Fruit fly (Drosophila melanogaster): ENCODE data around the gene CG7326.

CG7326 gene

dm6 chrX:18843229-18844033 lies 20.1 kb downstream of the CG7326 start, which contains the start of gene htk (continued):
- no peak for TF ChIP-seq Hmx (GFP tag; optimal IDR thresholded peaks at IDR 0.05)
- no peak for TF ChIP-seq Spps (tag; optimal IDR thresholded peaks at IDR 0.05)
- TF ChIP-seq D19B (GFP tag; optimal IDR thresholded peaks at IDR 0.05), result no peak
- TF ChIP-seq lbe (GFP tag; optimal IDR thresholded peaks at IDR 0.05), result peak; percentile 25
- TF ChIP-seq Sox102F (GFP tag; optimal IDR thresholded peaks at IDR 0.05), result peak; percentile 65
- TF ChIP-seq grau (tag; optimal IDR thresholded peaks at IDR 0.05), result peak; percentile 71
- 0 out of 3 replicates have a peak, but pooled peaks have one; percentile 55 for TF ChIP-seq H15 (GFP tag; IDR thresholded peaks at IDR 0.05)
- peak; percentile 40 for TF ChIP-seq mirr (GFP tag; optimal IDR thresholded peaks at IDR 0.05)
- peak; percentile 96 for TF ChIP-seq CG42726 (GFP tag; IDR thresholded peaks at IDR 0.05; ENCODE audit: partially characterized antibody)
- TF ChIP-seq CG33213 (GFP tag; optimal IDR thresholded peaks at IDR 0.05), result peak; percentile 80
- peak; percentile 94 for TF ChIP-seq pzg (GFP tag; optimal IDR thresholded peaks at IDR 0.05)
- TF ChIP-seq unc-4 (GFP tag; IDR thresholded peaks at IDR 0.05; ENCODE audit: partially characterized antibody), result peak; percentile 93
- peak; percentile 82 for TF ChIP-seq CG34224 (GFP tag; IDR thresholded peaks at IDR 0.05; ENCODE audit: partially characterized antibody)
- no peak for TF ChIP-seq CG6683 (GFP tag; optimal IDR thresholded peaks at IDR 0.05)
- 0 out of 2 replicates have a peak, but pooled peaks have one; percentile 28 for TF ChIP-seq CG31224 (GFP tag; IDR thresholded peaks at IDR 0.05)
- peak; percentile 74 for TF ChIP-seq YL-1 (GFP tag; optimal IDR thresholded peaks at IDR 0.05)
- peak; percentile 55 for TF ChIP-seq CG14667 (GFP tag; IDR thresholded peaks at IDR 0.05)
- TF ChIP-seq exex (tag; optimal IDR thresholded peaks at IDR 0.05), result no peak
- TF ChIP-seq nau (GFP tag; optimal IDR thresholded peaks at IDR 0.05), result no peak
- peak; percentile 56 for TF ChIP-seq ATbp (GFP tag; optimal IDR thresholded peaks at IDR 0.05)
- TF ChIP-seq sens-2 (GFP tag; IDR thresholded peaks at IDR 0.05), result peak; percentile 49; the same call in 1 of the 2 replicates
- TF ChIP-seq lov (optimal IDR thresholded peaks at IDR 0.05), result no peak
- no peak for TF ChIP-seq lov (GFP tag; IDR thresholded peaks at IDR 0.05)
- peak; percentile 56; the same call in 1 of the 3 replicates for TF ChIP-seq CG11695 (GFP tag; IDR thresholded peaks at IDR 0.05)
- no peak for TF ChIP-seq gt (GFP tag; IDR thresholded peaks at IDR 0.05)
- peak; percentile 54 for TF ChIP-seq stwl (tag; optimal IDR thresholded peaks at IDR 0.05)
- peak; percentile 22 for TF ChIP-seq CG16863 (GFP tag; optimal IDR thresholded peaks at IDR 0.05)
- no peak for TF ChIP-seq Hey (tag; optimal IDR thresholded peaks at IDR 0.05)
- TF ChIP-seq pnt (GFP tag; optimal IDR thresholded peaks at IDR 0.05), result peak; percentile 78
- no peak for TF ChIP-seq cwo (GFP tag; optimal IDR thresholded peaks at IDR 0.05)
- peak; percentile 67 for TF ChIP-seq CG3847 (GFP tag; IDR thresholded peaks at IDR 0.05)
- no peak for TF ChIP-seq fd96Cb (tag; optimal IDR thresholded peaks at IDR 0.05)
- TF ChIP-seq CG14860 (GFP tag; IDR thresholded peaks at IDR 0.05; ENCODE audit: partially characterized antibody), result peak; percentile 75
- peak; percentile 50; the same call in 1 of the 2 replicates for TF ChIP-seq CG6272 (GFP tag; IDR thresholded peaks at IDR 0.05)
- peak; percentile 87 for TF ChIP-seq MBD-R2 (GFP tag; IDR thresholded peaks at IDR 0.05)
- peak; percentile 78 for TF ChIP-seq hb (GFP tag; IDR thresholded peaks at IDR 0.05; ENCODE audit: partially characterized antibody)
- TF ChIP-seq vfl (GFP tag; optimal IDR thresholded peaks at IDR 0.05), result peak; percentile 18
- TF ChIP-seq sc (optimal IDR thresholded peaks at IDR 0.05), result no peak
- TF ChIP-seq sc (GFP tag; optimal IDR thresholded peaks at IDR 0.05), result peak; percentile 3
- TF ChIP-seq CG10431 (GFP tag; optimal IDR thresholded peaks at IDR 0.05), result no peak
- no peak; the same call in 1 of the 2 replicates for TF ChIP-seq H2.0 (GFP tag; IDR thresholded peaks at IDR 0.05)
- peak; percentile 99 for TF ChIP-seq Sry-δ (GFP tag; optimal IDR thresholded peaks at IDR 0.05)
- TF ChIP-seq lola (GFP tag; optimal IDR thresholded peaks at IDR 0.05), result peak in 1 of 3 experiments; percentile 16
- peak; percentile 44 for TF ChIP-seq dmrt11E (tag; optimal IDR thresholded peaks at IDR 0.05)
- TF ChIP-seq Ptx1 (GFP tag; IDR thresholded peaks at IDR 0.05), result peak; percentile 64
- TF ChIP-seq CG6813 (GFP tag; optimal IDR thresholded peaks at IDR 0.05), result peak; percentile 22
- peak; percentile 84 for TF ChIP-seq CG2116 (GFP tag; optimal IDR thresholded peaks at IDR 0.05)
- TF ChIP-seq ab (GFP tag; optimal IDR thresholded peaks at IDR 0.05), result no peak
